Worm (Caenorhabditis elegans): ENCODE results near the gene F14D7.6.

F14D7.6 gene

ce11 chrV:14355738-14356368 is 54.6 kb downstream of the F14D7.6 start, which contains the start of gene cyn-1:
Gene cyn-1, plus strand, starts transcription at chrV:14356076.
- TF ChIP-seq aly-2 (tag; optimal IDR thresholded peaks at IDR 0.05) (no peak), elt-1 (tag; optimal IDR thresholded peaks at IDR 0.05) (no peak), R02D3.7 (tag; optimal IDR thresholded peaks at IDR 0.05) (peak; percentile 72), nhr-23 (tag; optimal IDR thresholded peaks at IDR 0.05) (peak; percentile 91), ama-1 (optimal IDR thresholded peaks at IDR 0.05) (no peak), tbx-2 (tag; optimal IDR thresholded peaks at IDR 0.05) (peak; percentile 69), hmg-11 (tag; optimal IDR thresholded peaks at IDR 0.05) (peak; percentile 41), lsy-12 (tag; optimal IDR thresholded peaks at IDR 0.05) (peak; percentile 77), zag-1 (tag; optimal IDR thresholded peaks at IDR 0.05) (no peak), jun-1 (tag; optimal IDR thresholded peaks at IDR 0.05) (peak; percentile 77), nhr-12 (tag; optimal IDR thresholded peaks at IDR 0.05) (no peak), ceh-28 (tag; optimal IDR thresholded peaks at IDR 0.05) (peak; percentile 68), fkh-10 (GFP tag; optimal IDR thresholded peaks at IDR 0.05) (peak; percentile 38), nhr-25 (tag; optimal IDR thresholded peaks at IDR 0.05) (peak; percentile 35), ZK546.5 (tag; optimal IDR thresholded peaks at IDR 0.05) (no peak), egl-5 (tag; optimal IDR thresholded peaks at IDR 0.05) (peak; percentile 87), pqm-1 (tag; optimal IDR thresholded peaks at IDR 0.05) (no peak), daf-12 (tag; optimal IDR thresholded peaks at IDR 0.05) (no peak), nhr-43 (tag; optimal IDR thresholded peaks at IDR 0.05; ENCODE audit: poor library complexity, severe bottlenecking) (peak; percentile 76), ztf-4 (tag; optimal IDR thresholded peaks at IDR 0.05) (no peak), snpc-4 (tag; optimal IDR thresholded peaks at IDR 0.05) (peak; percentile 86), unc-62 (GFP tag; optimal IDR thresholded peaks at IDR 0.05) (no peak), lin-15B (tag; optimal IDR thresholded peaks at IDR 0.05) (peak; percentile 88), lin-39 (tag; optimal IDR thresholded peaks at IDR 0.05) (peak; percentile 28), nhr-77 (tag; optimal IDR thresholded peaks at IDR 0.05) (peak; percentile 14), nhr-28 (tag; optimal IDR thresholded peaks at IDR 0.05) (no peak), ztf-11 (tag; optimal IDR thresholded peaks at IDR 0.05) (no peak), nfya-1 (tag; optimal IDR thresholded peaks at IDR 0.05; ENCODE audit: insufficient read depth) (peak; percentile 94), nhr-11 (tag; optimal IDR thresholded peaks at IDR 0.05) (no peak), ceh-82 (tag; optimal IDR thresholded peaks at IDR 0.05) (peak; percentile 26), mml-1 (tag; optimal IDR thresholded peaks at IDR 0.05) (no peak), pha-4 (tag; optimal IDR thresholded peaks at IDR 0.05) (peak; percentile 93), elt-2 (tag; optimal IDR thresholded peaks at IDR 0.05) (peak; percentile 40)

Data from whole organism, L3 larva.